Worm (Caenorhabditis elegans) whole organism, young adult: ENCODE data around the gene xrn-1.

Experiments
- B0336.3 ChIP-seq: fragments of 200-800 bp; sonication (Bioruptor generic); IDR thresholded peaks from 2 replicates; pipeline ENCODE4 v1.3.6; 2022; ENCODE audit warnings: missing genetic modification characterization, missing compliant biosample characterization
- C06A6.2 ChIP-seq: fragments of 200-800 bp; sonication (Bioruptor generic); conservative IDR thresholded peaks from 2 replicates; pipeline ENCODE4 v1.3.6; 2022; ENCODE audit warnings: missing genetic modification characterization, missing compliant biosample characterization
- F10E7.11 ChIP-seq: sonication (generic microtip); optimal IDR thresholded peaks from 2 replicates; lab custom pipeline; 2017; ENCODE audit warnings: mild to moderate bottlenecking, missing genetic modification characterization, moderate library complexity, missing compliant biosample characterization
- F52B5.7 ChIP-seq: sonication (generic microtip); optimal IDR thresholded peaks from 2 replicates; lab custom pipeline; 2016; ENCODE audit warnings: mild to moderate bottlenecking, missing genetic modification characterization, missing compliant biosample characterization
- F55B11.4 ChIP-seq: sonication (generic microtip); optimal IDR thresholded peaks from 2 replicates; lab custom pipeline; 2016; ENCODE audit warnings: missing compliant biosample characterization, missing genetic modification characterization, borderline replicate concordance; ENCODE audit not compliant: insufficient read depth
- F57C9.4 ChIP-seq: sonication (generic microtip); optimal IDR thresholded peaks from 2 replicates; lab custom pipeline; 2017; ENCODE audit warnings: mild to moderate bottlenecking, missing genetic modification characterization, missing compliant biosample characterization
- K11D2.4 ChIP-seq: fragments of 200-800 bp; sonication (Bioruptor generic); IDR thresholded peaks from 2 replicates; pipeline ENCODE4 v1.3.6; 2022; ENCODE audit warnings: missing genetic modification reagents, missing genetic modification characterization, missing compliant biosample characterization
- T26A5.8 ChIP-seq: sonication (generic microtip); optimal IDR thresholded peaks from 2 replicates; lab custom pipeline; 2016; ENCODE audit warnings: missing genetic modification characterization, missing compliant biosample characterization
- aptf-3 ChIP-seq: fragments of 200-800 bp; sonication (Bioruptor generic); IDR thresholded peaks from 2 replicates; pipeline ENCODE4 v1.3.6; 2022; ENCODE audit warnings: missing genetic modification characterization, missing compliant biosample characterization
- attf-6 ChIP-seq: fragments of 200-800 bp; sonication (Bioruptor generic); IDR thresholded peaks from 2 replicates; pipeline ENCODE4 v1.3.6; 2022; ENCODE audit warnings: missing genetic modification reagents, missing genetic modification characterization, missing compliant biosample characterization
- cebp-1 ChIP-seq, 2 experiments: fragments of 200-800 bp in 1 of 2; sonication (Bioruptor generic) in 1 of 2; sonication (generic microtip) in 1 of 2; IDR thresholded peaks in 1 of 2; optimal IDR thresholded peaks in 1 of 2; 2 replicates each; pipeline versions ENCODE4 v1.3.6 to Lab custom; 2017 to 2022; ENCODE audit warnings: missing compliant biosample characterization in 2 of 2, missing genetic modification characterization in 2 of 2, mild to moderate bottlenecking in 1 of 2, missing genetic modification reagents in 1 of 2, moderate library complexity in 1 of 2
- ceh-100 ChIP-seq: fragments of 200-800 bp; sonication (Bioruptor generic); IDR thresholded peaks from 2 replicates; pipeline ENCODE4 v1.3.6; 2022; ENCODE audit warnings: missing genetic modification reagents, missing genetic modification characterization, missing compliant biosample characterization
- chd-7 ChIP-seq: sonication (generic microtip); optimal IDR thresholded peaks from 2 replicates; lab custom pipeline; 2016; ENCODE audit warnings: mild to moderate bottlenecking, missing genetic modification characterization, moderate library complexity, missing compliant biosample characterization
- egrh-3 ChIP-seq: fragments of 200-800 bp; sonication (Bioruptor generic); IDR thresholded peaks from 2 replicates; pipeline ENCODE4 v1.3.6; 2022; ENCODE audit warnings: missing genetic modification reagents, missing genetic modification characterization, missing compliant biosample characterization
- let-526 ChIP-seq: fragments of 200-800 bp; sonication (Bioruptor generic); IDR thresholded peaks from 2 replicates; pipeline ENCODE4 v1.3.6; 2022; ENCODE audit warnings: missing genetic modification reagents, missing genetic modification characterization, missing compliant biosample characterization
- lsy-27 ChIP-seq: sonication (generic microtip); optimal IDR thresholded peaks from 2 replicates; lab custom pipeline; 2017; ENCODE audit warnings: missing genetic modification characterization, mild to moderate bottlenecking, missing compliant biosample characterization, antibody characterized with exemption, missing genotype, borderline replicate concordance; ENCODE audit not compliant: insufficient read depth
- madf-6 ChIP-seq: fragments of 200-800 bp; sonication (Bioruptor generic); IDR thresholded peaks from 2 replicates; pipeline ENCODE4 v1.3.6; 2022; ENCODE audit warnings: missing genetic modification reagents, missing genetic modification characterization, missing compliant biosample characterization
- madf-8 ChIP-seq: fragments of 200-800 bp; sonication (Bioruptor generic); conservative IDR thresholded peaks from 2 replicates; pipeline ENCODE4 v1.3.6; 2022; ENCODE audit warnings: missing genetic modification reagents, missing genetic modification characterization, missing compliant biosample characterization
- mcd-1 ChIP-seq: fragments of 200-800 bp; sonication (Bioruptor generic); IDR thresholded peaks from 2 replicates; pipeline ENCODE4 v1.3.6; 2022; ENCODE audit warnings: missing genetic modification reagents, missing genetic modification characterization, missing compliant biosample characterization
- mxl-1 ChIP-seq: sonication (generic microtip); optimal IDR thresholded peaks from 2 replicates; lab custom pipeline; 2016; ENCODE audit warnings: missing genetic modification characterization, missing compliant biosample characterization
- nfyb-1 ChIP-seq: fragments of 200-800 bp; sonication (Bioruptor generic); IDR thresholded peaks from 2 replicates; pipeline ENCODE4 v1.3.6; 2022; ENCODE audit warnings: missing genetic modification reagents, missing genetic modification characterization, missing compliant biosample characterization
- nhr-120 ChIP-seq: fragments of 200-800 bp; sonication (Bioruptor generic); IDR thresholded peaks from 2 replicates; pipeline ENCODE4 v1.3.6; 2022; ENCODE audit warnings: missing genetic modification characterization, missing compliant biosample characterization
- nhr-80 ChIP-seq: sonication (generic microtip); optimal IDR thresholded peaks from 2 replicates; lab custom pipeline; 2016; ENCODE audit warnings: missing genetic modification characterization, missing compliant biosample characterization
- snpc-1.1 ChIP-seq: sonication (generic microtip); optimal IDR thresholded peaks from 2 replicates; lab custom pipeline; 2017; ENCODE audit warnings: missing genetic modification characterization, mild to moderate bottlenecking, missing compliant biosample characterization, antibody characterized with exemption, moderate library complexity, missing genotype, missing genetic modification reagents; ENCODE audit not compliant: insufficient read depth
- tbp1 ChIP-seq: fragments of 200-800 bp; sonication (Bioruptor generic); optimal IDR thresholded peaks from 2 replicates; lab custom pipeline; 2018; ENCODE audit warnings: mild to moderate bottlenecking, missing genetic modification characterization, missing compliant biosample characterization
- zfh-2 ChIP-seq: fragments of 200-800 bp; sonication (Bioruptor generic); conservative IDR thresholded peaks from 2 replicates; pipeline ENCODE4 v1.3.6; 2022; ENCODE audit warnings: missing genetic modification reagents, missing genetic modification characterization, missing compliant biosample characterization
- zim-3 ChIP-seq: sonication (generic microtip); optimal IDR thresholded peaks from 2 replicates; lab custom pipeline; 2017; ENCODE audit warnings: mild to moderate bottlenecking, missing genetic modification characterization, moderate library complexity, missing compliant biosample characterization

The xrn-1 gene

ce11 chrII:14032705-14033104 lies 36.0 kb upstream of the xrn-1 start:
- TF ChIP-seq B0336.3 = 0 out of 2 replicates have a peak, but pooled peaks have one; percentile 56
- TF ChIP-seq mxl-1 (tag; lab: Kevin White, UChicago) = peak; percentile 14
- peak; percentile 72; the same call in 1 of the 2 replicates for TF ChIP-seq nfyb-1 (GFP tag; lab: Robert Waterston, UW)
- peak; percentile 49; the same call in 1 of the 2 replicates for TF ChIP-seq aptf-3
- TF ChIP-seq zim-3 = peak; percentile 40
- peak; percentile 3 for TF ChIP-seq chd-7
- TF ChIP-seq mcd-1 (GFP tag; lab: Robert Waterston, UW) = peak; percentile 32; the same call in 1 of the 2 replicates
- peak; percentile 46; the same call in 1 of the 2 replicates for TF ChIP-seq ceh-100 (GFP tag; lab: Robert Waterston, UW)
- peak; percentile 66 for TF ChIP-seq K11D2.4 (GFP tag; lab: Robert Waterston, UW)
- TF ChIP-seq F52B5.7 = no peak
- no peak for TF ChIP-seq cebp-1 (GFP tag; IDR thresholded peaks at IDR 0.05; lab: Robert Waterston, UW)
- peak; percentile 47 for TF ChIP-seq cebp-1 (tag; optimal IDR thresholded peaks at IDR 0.05; lab: Kevin White, UChicago)
- no peak for TF ChIP-seq F10E7.11
- TF ChIP-seq C06A6.2 = peak; percentile 32; the same call in 1 of the 2 replicates
- TF ChIP-seq tbp1 = no peak

- TF ChIP-seq zfh-2 (GFP tag; lab: Robert Waterston, UW) (peak; percentile 72), madf-8 (GFP tag; lab: Robert Waterston, UW) (no peak), egrh-3 (GFP tag; lab: Robert Waterston, UW) (peak; percentile 12; the same call in 1 of the 2 replicates), let-526 (peak; percentile 4; the same call in 1 of the 2 replicates)
These were observed 34.1 kb upstream of the xrn-1 start for ce11 chrII:14034559-14034958.

- TF ChIP-seq let-526 (no peak), mcd-1 (GFP tag; lab: Robert Waterston, UW) (peak; percentile 11; the same call in 1 of the 2 replicates), madf-6 (GFP tag; lab: Robert Waterston, UW) (peak; percentile 12; the same call in 1 of the 2 replicates), attf-6 (GFP tag; lab: Robert Waterston, UW) (no peak), cebp-1 (GFP tag; IDR thresholded peaks at IDR 0.05; lab: Robert Waterston, UW) (no peak), cebp-1 (tag; optimal IDR thresholded peaks at IDR 0.05; lab: Kevin White, UChicago) (peak; percentile 23), zfh-2 (GFP tag; lab: Robert Waterston, UW) (0 out of 2 replicates have a peak, but pooled peaks have one; percentile 46)
These were observed 31.8 kb upstream of the xrn-1 start for ce11 chrII:14036724-14037483.

ce11 chrII:14037484-14038303 lies 31.0 kb upstream of the xrn-1 start:
- peak; percentile 70 for TF ChIP-seq zfh-2 (GFP tag; lab: Robert Waterston, UW)
- no peak for TF ChIP-seq F55B11.4 (tag; lab: Kevin White, UChicago)
- no peak for TF ChIP-seq lsy-27 (tag; lab: Kevin White, UChicago)
- TF ChIP-seq T26A5.8 = no peak
- TF ChIP-seq nhr-120 (GFP tag; lab: Robert Waterston, UW) = no peak
- no peak for TF ChIP-seq attf-6 (GFP tag; lab: Robert Waterston, UW)
- no peak for TF ChIP-seq F57C9.4
- TF ChIP-seq snpc-1.1 (tag; lab: Kevin White, UChicago) = no peak
- TF ChIP-seq, all 124 proteins: peak for 1

- TF ChIP-seq zim-3 = no peak
- peak; percentile 1 for TF ChIP-seq nhr-80 (tag; lab: Kevin White, UChicago)
- TF ChIP-seq chd-7 = no peak
These were observed 30.4 kb upstream of the xrn-1 start for ce11 chrII:14038331-14038730.
